Fruit fly (Drosophila melanogaster) whole organism, pupa: Measurements from ENCODE around the gene Kmn2.

Source experiments
- CG10348 ChIP-seq: fragments of 200-800 bp; sonication (Bioruptor generic); IDR thresholded peaks from 2 replicates; pipeline ENCODE4 v1.3.6; 2022; ENCODE audit warnings: missing biosample characterization, missing genetic modification characterization
- CG12605 ChIP-seq: fragments of 200-800 bp; sonication (Bioruptor generic); IDR thresholded peaks from 2 replicates; pipeline ENCODE4 v1.3.6; 2022; ENCODE audit warnings: missing biosample characterization, missing genetic modification characterization
- CG13204 ChIP-seq: fragments of 200-800 bp; sonication (Bioruptor generic); optimal IDR thresholded peaks from 2 replicates; lab custom pipeline; 2018; ENCODE audit warnings: missing biosample characterization, mild to moderate bottlenecking, missing genetic modification characterization, moderate library complexity
- CG14655 ChIP-seq: fragments of 200-800 bp; sonication (Bioruptor generic); optimal IDR thresholded peaks from 3 replicates; lab custom pipeline; 2017; ENCODE audit warnings: mild to moderate bottlenecking, missing biosample characterization, missing genetic modification reagents, missing genetic modification characterization
- CG15710 ChIP-seq: fragments of 200-800 bp; sonication (Bioruptor generic); optimal IDR thresholded peaks from 2 replicates; lab custom pipeline; 2018; ENCODE audit warnings: missing biosample characterization, mild to moderate bottlenecking, missing genetic modification characterization, moderate library complexity
- CG17806 ChIP-seq: fragments of 200-800 bp; sonication (Bioruptor generic); optimal IDR thresholded peaks from 2 replicates; lab custom pipeline; 2018; ENCODE audit warnings: missing biosample characterization, mild to moderate bottlenecking, missing genetic modification characterization, moderate library complexity
- CG32121 ChIP-seq: fragments of 200-800 bp; sonication (Bioruptor generic); IDR thresholded peaks from 2 replicates; pipeline ENCODE4 v1.3.6; 2022; ENCODE audit warnings: missing biosample characterization, missing genetic modification characterization
- CG34367 ChIP-seq: fragments of 200-800 bp; sonication (Bioruptor generic); optimal IDR thresholded peaks from 2 replicates; lab custom pipeline; 2018; ENCODE audit warnings: missing biosample characterization, mild to moderate bottlenecking, missing genetic modification characterization
- CG4496 ChIP-seq: fragments of 200-800 bp; sonication (Bioruptor generic); IDR thresholded peaks from 3 replicates; pipeline ENCODE4 v1.3.6; 2022; ENCODE audit warnings: missing biosample characterization, missing genetic modification characterization
- CG8159 ChIP-seq: fragments of 200-800 bp; sonication (Bioruptor generic); optimal IDR thresholded peaks from 3 replicates; lab custom pipeline; 2018; ENCODE audit warnings: missing biosample characterization, mild to moderate bottlenecking, missing genetic modification characterization, moderate library complexity
- CG8301 ChIP-seq: fragments of 200-800 bp; sonication (Bioruptor generic); optimal IDR thresholded peaks from 2 replicates; lab custom pipeline; 2018; ENCODE audit warnings: missing biosample characterization, mild to moderate bottlenecking, missing genetic modification characterization
- CG9948 ChIP-seq: fragments of 200-800 bp; sonication (Bioruptor generic); optimal IDR thresholded peaks from 2 replicates; lab custom pipeline; 2018; ENCODE audit warnings: missing biosample characterization, mild to moderate bottlenecking, missing genetic modification characterization, moderate library complexity
- D1 ChIP-seq: fragments of 200-800 bp; sonication (Bioruptor generic); optimal IDR thresholded peaks from 2 replicates; lab custom pipeline; 2018; ENCODE audit warnings: missing biosample characterization, mild to moderate bottlenecking, missing genetic modification characterization, moderate library complexity
- EcR ChIP-seq: fragments of 200-800 bp; sonication (Bioruptor generic); optimal IDR thresholded peaks from 3 replicates; lab custom pipeline; 2019; ENCODE audit warnings: missing biosample characterization, missing genetic modification characterization, mild to moderate bottlenecking, moderate library complexity, missing genetic modification reagents
- Ets98B ChIP-seq: fragments of 200-800 bp; sonication (Bioruptor generic); IDR thresholded peaks from 2 replicates; pipeline ENCODE4 v1.3.6; 2022; ENCODE audit warnings: missing biosample characterization, missing genetic modification characterization
- Pif1A ChIP-seq: fragments of 200-800 bp; sonication (Bioruptor generic); optimal IDR thresholded peaks from 3 replicates; lab custom pipeline; 2016; ENCODE audit warnings: missing biosample characterization, missing genetic modification characterization
- Pif1B ChIP-seq: fragments of 200-800 bp; sonication (Bioruptor generic); optimal IDR thresholded peaks from 3 replicates; lab custom pipeline; 2016; ENCODE audit warnings: missing biosample characterization, missing genetic modification characterization
- Snoo ChIP-seq: fragments of 200-800 bp; sonication (Bioruptor generic); optimal IDR thresholded peaks from 3 replicates; lab custom pipeline; 2017; ENCODE audit warnings: missing biosample characterization, mild to moderate bottlenecking, missing genetic modification characterization, inconsistent platforms
- fd96Ca ChIP-seq: fragments of 200-800 bp; sonication (Bioruptor generic); IDR thresholded peaks from 3 replicates; pipeline ENCODE4 v1.3.6; 2022; ENCODE audit warnings: missing biosample characterization, missing genetic modification characterization
- gl ChIP-seq: fragments of 200-800 bp; sonication (Bioruptor generic); optimal IDR thresholded peaks from 2 replicates; lab custom pipeline; 2018; ENCODE audit warnings: missing biosample characterization, mild to moderate bottlenecking, missing genetic modification characterization
- rn ChIP-seq: fragments of 200-800 bp; sonication (Bioruptor generic); IDR thresholded peaks from 2 replicates; pipeline ENCODE4 v1.3.6; 2022; ENCODE audit warnings: missing biosample characterization, missing genetic modification characterization

Gene Kmn2

dm6 chr3R:8032923-8033478, 31.9 kb upstream of the Kmn2 start, which contains the start of the genes CG11035 and unc-45:
CG11035 (minus strand) TSS chr3R:8033009.
unc-45 (plus strand) TSS chr3R:8033301.
- no peak for TF ChIP-seq gl
- TF ChIP-seq EcR (GFP tag; lab: Kevin White, UChicago), result peak; percentile 87
- peak; percentile 49 for TF ChIP-seq CG14655 (GFP tag; lab: Kevin White, UChicago)
- 0 out of 2 replicates have a peak, but pooled peaks have one; percentile 42 for TF ChIP-seq CG32121 (GFP tag; lab: Robert Waterston, UW)
- TF ChIP-seq CG17806 (tag; lab: Kevin White, UChicago), result peak; percentile 34
- no peak for TF ChIP-seq Pif1A (GFP tag; lab: Kevin White, UChicago)
- no peak for TF ChIP-seq CG12605
- TF ChIP-seq CG8301 (tag; lab: Kevin White, UChicago), result peak; percentile 20
- peak; percentile 3 for TF ChIP-seq CG9948 (tag; lab: Kevin White, UChicago)
- peak; percentile 39 for TF ChIP-seq CG8159
- TF ChIP-seq CG15710 (tag; lab: Kevin White, UChicago), result peak; percentile 38
- no peak for TF ChIP-seq CG13204
- 0 out of 3 replicates have a peak, but pooled peaks have one; percentile 61 for TF ChIP-seq CG4496

- TF ChIP-seq EcR (GFP tag; lab: Kevin White, UChicago), result peak; percentile 43
- peak; percentile 41; the same call in 1 of the 3 replicates for TF ChIP-seq CG4496
- no peak for TF ChIP-seq CG14655 (GFP tag; lab: Kevin White, UChicago)
Observed at dm6 chr3R:8030151-8030899, 29.2 kb upstream of the Kmn2 start, which contains the start of the genes CG10903 and CG2747. CG10903 (plus strand) TSS chr3R:8030411. CG2747 (minus strand) TSS chr3R:8030790.

- TF ChIP-seq gl (no peak), CG15710 (tag; lab: Kevin White, UChicago) (peak; percentile 36), CG17806 (tag; lab: Kevin White, UChicago) (peak; percentile 25), fd96Ca (no peak), CG8301 (tag; lab: Kevin White, UChicago) (peak; percentile 61), Ets98B (GFP tag; lab: Robert Waterston, UW) (peak; percentile 20; the same call in 1 of the 2 replicates), Pif1B (GFP tag; lab: Kevin White, UChicago) (peak; percentile 36), Pif1A (GFP tag; lab: Kevin White, UChicago) (peak; percentile 43), EcR (GFP tag; lab: Kevin White, UChicago) (peak; percentile 32), rn (no peak), CG14655 (GFP tag; lab: Kevin White, UChicago) (peak; percentile 41), CG32121 (GFP tag; lab: Robert Waterston, UW) (no peak), Snoo (tag; lab: Kevin White, UChicago) (peak; percentile 72), CG8159 (peak; percentile 36)
Observed at dm6 chr3R:8029496-8030013, 28.4 kb upstream of the Kmn2 start, which contains the start of gene ImpE3. ImpE3 (minus strand) TSS chr3R:8029546.

- TF ChIP-seq rn, result no peak
- TF ChIP-seq CG4496, result peak; percentile 43; the same call in 1 of the 3 replicates
- peak; percentile 65 for TF ChIP-seq Ets98B (GFP tag; lab: Robert Waterston, UW)
- no peak for TF ChIP-seq gl
- peak; percentile 80 for TF ChIP-seq CG17806 (tag; lab: Kevin White, UChicago)
- TF ChIP-seq Pif1B (GFP tag; lab: Kevin White, UChicago), result peak; percentile 86
- peak; percentile 43 for TF ChIP-seq EcR (GFP tag; lab: Kevin White, UChicago)
- 0 out of 2 replicates have a peak, but pooled peaks have one; percentile 11 for TF ChIP-seq CG10348 (GFP tag; lab: Robert Waterston, UW)
- peak; percentile 93 for TF ChIP-seq CG14655 (GFP tag; lab: Kevin White, UChicago)
- TF ChIP-seq fd96Ca, result no peak
- peak; percentile 93 for TF ChIP-seq CG15710 (tag; lab: Kevin White, UChicago)
- peak; percentile 85 for TF ChIP-seq CG34367 (tag; lab: Kevin White, UChicago)
- TF ChIP-seq CG8301 (tag; lab: Kevin White, UChicago), result peak; percentile 55
- TF ChIP-seq CG8159, result peak; percentile 91
- peak; percentile 85 for TF ChIP-seq Snoo (tag; lab: Kevin White, UChicago)
- peak; percentile 85 for TF ChIP-seq D1 (tag; lab: Kevin White, UChicago)
- TF ChIP-seq CG9948 (tag; lab: Kevin White, UChicago), result peak; percentile 87
- TF ChIP-seq CG13204, result peak; percentile 79
- TF ChIP-seq CG32121 (GFP tag; lab: Robert Waterston, UW), result peak; percentile 63
- TF ChIP-seq CG12605, result peak; percentile 62
- peak; percentile 38 for TF ChIP-seq Pif1A (GFP tag; lab: Kevin White, UChicago)
Observed at dm6 chr3R:8027203-8027688, 26.1 kb upstream of the Kmn2 start.

dm6 chr3R:8026515-8026914, 25.4 kb upstream of the Kmn2 start:
- no peak for TF ChIP-seq Pif1A (GFP tag; lab: Kevin White, UChicago)
